Worm (Caenorhabditis elegans): ENCODE data around the gene mpst-4.

DNA sequence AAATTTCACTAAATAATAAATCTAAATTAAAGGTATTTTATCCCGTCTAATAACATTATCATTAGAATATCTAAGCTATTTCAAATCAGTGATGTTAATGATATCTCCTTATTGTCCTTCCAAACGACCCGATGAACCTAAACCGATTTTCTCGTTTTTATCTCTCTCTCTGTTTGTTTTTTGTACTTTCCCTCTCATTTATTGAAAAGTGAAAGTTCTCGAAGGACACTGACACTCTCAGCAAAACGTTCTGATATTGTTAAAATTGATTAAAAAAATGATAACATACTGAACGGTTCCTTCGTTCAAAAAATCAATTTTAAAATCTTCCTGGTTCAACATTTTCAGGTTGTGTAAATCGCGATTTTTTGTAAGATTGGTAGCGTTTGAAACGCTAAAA, 12.8 kb upstream of the mpst-4 start, which contains the start of gene F11G11.13:
- TF ChIP-seq ama-1 (optimal IDR thresholded peaks at IDR 0.05): no peak
- no peak for TF ChIP-seq elt-1 (tag; optimal IDR thresholded peaks at IDR 0.05)
- no peak for TF ChIP-seq ZK546.5 (tag; optimal IDR thresholded peaks at IDR 0.05)

Data from whole organism, L2 larva.